Fruit fly (Drosophila melanogaster) whole organism: ENCODE results near the gene Rbp.
A peak's percentile ranks its signal among the peaks of the same experiment; 100 is the strongest.

ENCODE experiments used
- CG8478 ChIP-seq: fragments of >200 bp; optimal IDR thresholded peaks from 2 replicates; lab custom pipeline; 2018; ENCODE audit warnings: inconsistent platforms
- Dll ChIP-seq: fragments of >200 bp; optimal IDR thresholded peaks from 2 replicates; lab custom pipeline; 2017
- EcR ChIP-seq, 2 experiments: fragments of >200 bp; optimal IDR thresholded peaks; 2 replicates each; lab custom pipeline; 2017; ENCODE audit warnings: missing biosample characterization in 2 of 2, missing genetic modification characterization in 2 of 2, missing genetic modification reagents in 2 of 2
- pan ChIP-seq: fragments of >200 bp; optimal IDR thresholded peaks from 2 replicates; lab custom pipeline; 2017
- psq ChIP-seq: fragments of >200 bp; optimal IDR thresholded peaks from 2 replicates; lab custom pipeline; 2017
- usp ChIP-seq: fragments of >200 bp; optimal IDR thresholded peaks from 2 replicates; lab custom pipeline; 2017; ENCODE audit warnings: missing biosample characterization, missing genetic modification characterization, mixed read lengths

Gene Rbp

DNA sequence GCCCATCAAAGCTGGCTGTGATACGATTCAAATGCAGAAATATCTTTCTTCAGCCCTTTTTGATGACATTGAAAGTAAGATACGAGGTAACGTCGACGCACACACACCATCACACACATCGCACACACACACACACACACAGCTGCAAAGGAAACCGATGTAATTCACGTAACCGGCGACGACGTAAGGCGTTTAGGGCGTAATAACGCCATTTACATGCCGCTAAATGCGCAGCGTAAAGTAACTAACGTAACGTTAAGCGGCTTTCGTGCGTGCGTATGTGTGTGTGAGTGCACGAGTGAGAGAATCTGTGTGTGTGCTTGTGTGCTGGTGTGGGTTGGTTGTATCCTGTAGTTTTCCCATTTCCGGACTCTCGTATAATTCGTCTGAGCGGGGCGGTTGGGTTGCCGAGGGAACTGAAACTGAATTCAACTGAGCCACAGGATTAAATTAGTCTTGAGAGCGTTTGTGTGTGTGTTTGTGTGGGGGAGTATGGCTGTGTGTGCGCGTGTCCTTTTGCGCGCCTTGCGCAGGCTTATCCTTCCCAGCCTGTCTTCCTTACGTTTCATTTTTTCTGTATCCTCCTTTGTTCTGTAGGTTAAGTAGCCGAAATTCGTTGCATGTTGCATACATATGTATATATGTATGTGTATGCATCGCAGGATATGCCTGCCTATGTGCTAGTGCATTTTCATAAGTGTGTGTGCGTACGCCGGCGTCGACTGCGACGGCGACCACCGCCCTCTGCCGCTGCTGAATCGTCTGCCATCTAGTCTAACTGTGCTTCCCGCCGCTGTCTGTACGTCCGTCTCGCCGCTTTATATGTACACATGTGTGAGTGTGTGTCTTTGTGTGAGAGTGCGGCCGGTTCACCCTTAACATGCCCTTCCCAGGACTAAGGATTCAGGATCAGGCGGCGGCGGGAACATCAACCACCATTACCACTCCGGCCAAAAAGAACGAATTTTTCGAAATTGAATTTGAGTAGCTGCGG lies 43.6 kb downstream of the Rbp start:
- no peak for TF ChIP-seq usp (GFP tag; lab: Kevin White, UChicago)
- no peak for TF ChIP-seq Dll (lab: Kevin White, UChicago)
- TF ChIP-seq pan (lab: Kevin White, UChicago) = no peak
- TF ChIP-seq CG8478 (lab: Kevin White, UChicago) = no peak
- TF ChIP-seq EcR (GFP tag; optimal IDR thresholded peaks at IDR 0.05; lab: Kevin White, UChicago) = no peak
- no peak for TF ChIP-seq psq (lab: Kevin White, UChicago)

DNA sequence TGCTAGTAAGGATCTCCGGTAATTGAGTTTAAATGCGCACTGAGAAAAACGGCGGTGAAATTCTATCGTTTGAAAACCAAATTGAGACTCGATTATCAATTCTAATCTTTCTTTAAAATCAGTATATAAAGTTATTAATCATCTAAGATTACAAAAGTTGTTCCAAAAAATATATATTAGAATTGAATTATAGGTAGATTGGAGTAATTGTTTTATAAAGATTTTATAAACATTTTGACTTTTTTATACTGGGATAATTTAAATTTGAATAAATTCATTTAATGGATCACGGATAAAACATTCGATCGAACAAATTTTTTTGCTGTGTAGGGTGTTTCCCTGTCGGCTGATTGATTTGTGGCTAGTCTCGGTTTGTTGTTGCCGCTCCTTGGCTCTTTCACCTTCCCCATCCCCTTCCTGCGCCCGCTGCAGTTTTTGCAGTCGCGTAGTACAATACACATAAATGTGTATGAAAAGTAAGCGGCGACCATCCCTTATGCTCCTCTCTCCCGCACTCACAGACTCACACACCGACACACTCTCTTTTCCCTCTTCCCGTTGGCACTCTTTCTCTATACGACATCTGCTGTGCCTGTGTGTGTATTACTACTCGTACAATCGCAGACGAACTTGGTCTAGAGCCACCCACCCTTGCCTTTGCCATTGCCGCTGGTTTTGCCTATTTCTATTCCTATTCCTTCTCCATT lies 44.5 kb downstream of the Rbp start:
- TF ChIP-seq CG8478 (lab: Kevin White, UChicago) (no peak), pan (lab: Kevin White, UChicago) (no peak), usp (GFP tag; lab: Kevin White, UChicago) (no peak), psq (lab: Kevin White, UChicago) (no peak), Dll (lab: Kevin White, UChicago) (no peak), EcR (GFP tag; optimal IDR thresholded peaks at IDR 0.05; lab: Kevin White, UChicago) (no peak)

DNA sequence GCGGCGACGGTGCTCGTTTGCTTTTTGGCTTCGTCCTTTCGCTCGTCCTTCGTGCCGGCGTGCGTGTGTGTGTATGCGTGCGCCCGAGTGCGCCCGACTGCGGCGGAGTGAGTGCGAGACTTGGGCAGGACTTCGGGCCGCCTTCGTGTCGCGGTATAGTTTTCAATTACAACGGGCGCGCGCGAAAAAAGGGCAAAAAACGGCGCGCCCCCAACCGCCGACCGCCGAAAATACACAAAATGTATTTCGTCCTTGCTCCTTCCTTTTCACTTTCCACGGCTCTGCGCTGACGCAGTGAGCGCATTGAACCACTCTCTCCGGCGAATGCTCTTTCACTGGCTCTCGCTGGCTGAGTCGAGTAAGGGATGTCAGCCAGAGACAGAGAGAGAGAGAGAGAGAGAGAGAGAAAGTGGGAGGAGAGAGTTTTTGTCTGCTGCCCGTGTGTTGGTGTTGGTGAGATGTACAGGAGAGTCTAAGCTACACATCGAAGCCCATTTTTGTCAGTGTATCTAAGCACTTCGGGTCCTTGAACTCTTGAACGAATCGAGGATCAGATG lies 46.0 kb downstream of the Rbp start:
- TF ChIP-seq pan (lab: Kevin White, UChicago) = no peak
- TF ChIP-seq psq (lab: Kevin White, UChicago) = no peak
- no peak for TF ChIP-seq EcR (GFP tag; optimal IDR thresholded peaks at IDR 0.05; lab: Kevin White, UChicago)
- TF ChIP-seq CG8478 (lab: Kevin White, UChicago) = no peak
- no peak for TF ChIP-seq usp (GFP tag; lab: Kevin White, UChicago)
- TF ChIP-seq Dll (lab: Kevin White, UChicago) = peak; percentile 46

DNA sequence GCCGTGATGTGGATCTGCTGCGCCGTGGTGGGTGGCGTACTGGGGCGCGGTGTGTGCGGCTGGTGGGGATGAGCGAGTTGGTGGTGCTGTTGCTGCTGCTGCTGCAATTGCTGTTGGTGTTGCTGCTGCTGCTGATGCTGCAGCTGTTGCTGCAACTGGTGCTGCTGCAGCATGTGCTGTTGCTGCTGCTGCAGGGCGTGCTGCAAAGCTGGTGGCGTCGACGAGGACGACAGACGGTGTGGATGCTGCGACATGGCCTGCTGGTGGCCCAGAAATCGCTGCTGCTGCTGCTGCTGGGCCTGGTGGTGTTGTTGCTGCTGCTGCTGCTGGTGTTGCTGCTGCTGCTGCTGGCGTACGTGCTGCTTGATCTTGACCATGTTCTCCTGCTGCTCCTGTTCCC lies 49.8 kb downstream of the Rbp start:
- no peak for TF ChIP-seq CG8478 (lab: Kevin White, UChicago)
- no peak for TF ChIP-seq pan (lab: Kevin White, UChicago)

DNA sequence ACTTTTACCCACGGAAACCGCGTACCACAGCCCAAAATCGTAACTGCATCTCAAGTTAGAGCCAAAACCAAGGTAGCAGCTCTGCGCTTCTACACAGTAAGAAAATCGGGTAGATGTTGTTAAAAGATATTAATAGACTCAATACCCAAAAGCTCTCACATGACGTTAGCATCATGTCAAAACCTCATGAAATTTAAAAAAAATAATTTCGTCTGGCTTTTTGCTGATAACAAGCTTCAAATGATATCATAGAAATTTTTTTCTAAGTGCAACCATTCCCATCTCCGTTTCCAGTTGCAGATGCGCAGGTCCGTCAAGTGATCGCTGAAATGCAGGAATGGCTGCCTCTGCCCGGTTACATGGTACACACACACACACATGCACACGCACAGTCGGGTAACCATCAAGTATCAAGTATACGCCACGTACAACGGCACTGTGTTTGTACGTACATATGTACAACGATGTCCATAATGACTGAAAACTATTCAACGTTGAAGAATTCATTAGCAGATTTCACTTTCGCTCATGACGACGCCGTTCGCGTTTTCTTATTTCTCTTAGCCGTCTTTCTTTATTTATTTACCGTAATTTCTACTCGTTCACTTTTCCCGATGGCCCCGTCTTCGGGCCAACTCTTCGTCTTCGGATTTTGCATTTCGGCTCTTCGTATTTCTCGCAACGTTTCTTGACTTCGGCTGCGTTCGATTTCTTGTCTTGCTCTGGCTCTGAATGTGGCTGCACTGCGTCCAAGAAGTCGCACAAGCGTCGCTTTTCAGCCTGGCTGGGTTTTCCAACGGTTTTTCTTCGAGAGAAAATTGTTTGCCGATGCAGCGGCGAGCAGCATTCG lies 51.4 kb downstream of the Rbp start:
- no peak for TF ChIP-seq psq (lab: Kevin White, UChicago)
- no peak for TF ChIP-seq EcR (GFP tag; optimal IDR thresholded peaks at IDR 0.05; lab: Kevin White, UChicago)
- TF ChIP-seq Dll (lab: Kevin White, UChicago) = no peak
- no peak for TF ChIP-seq usp (GFP tag; lab: Kevin White, UChicago)
- TF ChIP-seq CG8478 (lab: Kevin White, UChicago) = no peak
- no peak for TF ChIP-seq pan (lab: Kevin White, UChicago)

DNA sequence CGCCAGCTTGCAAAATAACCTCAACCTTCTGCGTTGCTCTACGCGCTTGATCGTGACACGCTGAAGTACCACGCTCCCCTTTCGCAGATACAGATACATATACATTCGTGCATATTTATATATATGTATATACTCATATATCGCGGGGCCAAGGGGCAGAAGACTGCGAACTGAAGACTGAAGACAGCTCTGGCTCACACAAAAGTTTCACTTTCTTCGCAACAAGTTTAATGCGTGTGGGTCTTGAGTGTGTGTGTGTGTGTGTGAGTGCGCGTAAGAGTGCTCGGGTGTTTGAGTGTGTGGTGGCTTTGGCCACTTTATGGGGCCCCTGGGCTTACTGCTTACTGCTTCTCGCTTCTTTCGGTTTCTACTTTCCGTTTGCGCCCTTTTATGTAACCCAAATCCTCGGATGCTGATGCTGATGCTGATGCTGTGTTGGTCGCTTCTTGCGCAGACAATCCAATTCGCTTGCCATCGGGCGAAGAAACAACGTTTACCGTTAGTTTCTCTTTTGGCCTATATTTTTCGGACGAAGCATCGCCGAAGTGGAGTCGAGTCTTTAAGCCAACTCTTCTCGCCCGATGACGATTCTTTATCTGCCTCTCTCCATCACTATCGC lies 52.9 kb downstream of the Rbp start:
- TF ChIP-seq Dll (lab: Kevin White, UChicago) (no peak), pan (lab: Kevin White, UChicago) (no peak), psq (lab: Kevin White, UChicago) (no peak), usp (GFP tag; lab: Kevin White, UChicago) (no peak), EcR (GFP tag; optimal IDR thresholded peaks at IDR 0.05; lab: Kevin White, UChicago) (no peak), CG8478 (lab: Kevin White, UChicago) (no peak)

DNA sequence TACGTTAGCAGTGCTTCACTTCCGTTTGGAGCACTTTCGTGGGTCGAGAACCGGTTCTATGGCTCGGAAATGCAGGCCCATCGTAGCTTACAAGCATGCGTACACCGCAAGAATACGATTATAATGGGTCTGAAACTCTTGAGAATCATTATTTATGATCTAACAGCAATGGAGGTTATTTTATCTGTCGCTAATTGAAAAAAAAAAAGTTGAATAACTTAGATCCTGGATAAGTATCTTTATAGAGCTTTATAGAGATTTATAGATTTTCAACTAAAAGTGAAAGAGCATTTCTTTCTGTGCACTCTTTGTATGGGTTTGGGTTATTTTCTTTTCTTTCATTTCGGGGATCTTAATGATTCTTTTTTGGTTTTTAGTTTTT lies 53.4 kb downstream of the Rbp start:
- TF ChIP-seq usp (GFP tag; lab: Kevin White, UChicago) (no peak), pan (lab: Kevin White, UChicago) (no peak)

DNA sequence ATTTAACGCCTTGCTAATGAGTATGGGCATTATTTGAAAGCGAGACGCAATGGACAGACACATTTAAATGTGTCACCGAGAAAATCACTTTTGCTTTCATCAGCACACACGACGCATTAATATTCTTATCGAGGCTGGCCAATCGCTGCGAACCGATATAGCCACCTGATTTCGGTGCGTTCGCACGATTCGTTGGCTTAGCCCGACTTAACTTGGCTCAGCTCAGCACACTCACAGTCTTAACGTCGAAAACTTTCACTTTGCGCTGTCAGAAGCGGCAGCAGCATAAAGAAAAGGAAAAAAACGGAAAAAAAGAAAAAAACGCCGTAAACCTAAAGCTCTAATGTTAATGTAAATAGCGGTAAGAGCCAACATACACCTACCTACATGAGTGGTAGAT lies 55.9 kb downstream of the Rbp start:
- no peak for TF ChIP-seq CG8478 (lab: Kevin White, UChicago)
- no peak for TF ChIP-seq usp (GFP tag; lab: Kevin White, UChicago)
- no peak for TF ChIP-seq EcR (GFP tag; optimal IDR thresholded peaks at IDR 0.05; lab: Kevin White, UChicago)
- TF ChIP-seq Dll (lab: Kevin White, UChicago) = no peak
- no peak for TF ChIP-seq pan (lab: Kevin White, UChicago)
- no peak for TF ChIP-seq psq (lab: Kevin White, UChicago)

DNA sequence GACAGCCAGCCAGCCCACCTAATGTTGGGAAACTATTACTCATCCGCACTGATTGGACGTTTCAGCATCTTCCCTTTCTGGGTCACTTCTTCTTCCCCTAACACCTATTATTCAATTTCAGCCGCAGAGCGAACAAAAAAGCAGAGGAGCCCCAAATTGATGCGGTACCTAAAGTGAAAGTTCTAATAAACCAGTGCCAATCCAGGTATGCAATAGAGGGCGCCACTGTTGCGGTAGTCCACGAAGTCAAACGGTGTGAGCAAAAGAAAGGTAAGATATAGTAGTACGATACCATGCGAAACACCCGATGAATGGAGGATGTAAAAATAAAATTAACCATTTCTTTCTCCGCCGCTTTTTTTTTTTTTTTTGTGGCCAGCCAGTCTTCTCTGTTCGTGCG lies 56.7 kb downstream of the Rbp start:
- TF ChIP-seq Dll (lab: Kevin White, UChicago) (no peak), EcR (GFP tag; optimal IDR thresholded peaks at IDR 0.05; lab: Kevin White, UChicago) (no peak), CG8478 (lab: Kevin White, UChicago) (no peak), psq (lab: Kevin White, UChicago) (no peak), usp (GFP tag; lab: Kevin White, UChicago) (no peak), pan (lab: Kevin White, UChicago) (no peak)

DNA sequence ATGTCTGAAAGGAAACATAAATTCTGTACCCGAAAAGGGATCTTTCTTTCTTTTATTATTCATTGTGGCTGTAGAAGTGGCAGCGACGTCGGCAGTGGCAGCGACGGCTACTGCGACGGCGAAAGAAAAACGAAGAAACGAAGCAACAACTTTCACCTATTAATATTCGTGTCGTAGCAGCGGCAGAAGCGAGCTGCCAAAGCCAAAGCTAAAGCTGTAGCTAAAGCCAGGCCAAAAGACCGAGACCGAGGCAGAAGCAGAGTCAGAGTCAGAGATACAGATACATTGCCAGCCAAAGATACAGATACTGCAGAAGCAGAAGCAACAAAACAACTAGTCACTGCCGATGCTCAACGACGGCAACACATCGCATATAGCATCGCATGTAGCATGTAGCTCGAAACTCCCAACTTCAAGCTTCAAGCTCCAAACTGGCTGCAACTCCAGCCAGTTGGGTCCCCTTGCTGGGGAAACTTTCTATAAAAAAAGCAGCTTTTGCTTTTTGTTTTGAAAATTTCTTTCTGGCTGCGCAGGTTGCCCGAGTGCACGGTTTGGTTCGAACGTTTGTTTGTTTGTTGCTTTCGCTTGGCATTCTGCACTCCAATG lies 59.0 kb downstream of the Rbp start:
- TF ChIP-seq psq (lab: Kevin White, UChicago) = no peak
- no peak for TF ChIP-seq CG8478 (lab: Kevin White, UChicago)
